Fruit fly (Drosophila melanogaster): ENCODE data around the gene CG33223.

DNA sequence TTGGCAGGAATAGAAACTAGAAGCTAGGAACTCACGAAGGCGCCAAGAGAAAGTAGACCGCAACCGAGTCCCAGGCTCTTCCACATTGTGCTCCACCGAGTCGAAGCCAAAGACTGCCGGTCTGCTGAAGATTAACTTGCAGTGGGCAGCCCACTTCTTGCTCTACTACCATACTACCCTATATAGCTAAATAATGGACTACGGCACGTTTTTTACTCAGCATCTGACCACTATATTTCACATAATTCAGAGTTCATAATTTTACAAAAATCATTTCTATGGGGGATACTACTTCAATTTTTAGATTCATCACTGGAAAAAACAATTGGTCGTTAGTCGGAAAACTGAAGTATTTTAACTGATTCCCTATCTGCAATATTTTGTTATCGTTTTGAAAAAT, 50.0 kb downstream of the CG33223 start, which contains the start of gene CG32712:
- TF ChIP-seq CG8478 (optimal IDR thresholded peaks at IDR 0.05) (no peak), psq (optimal IDR thresholded peaks at IDR 0.05) (no peak), EcR (GFP tag; optimal IDR thresholded peaks at IDR 0.05) (no peak), Dll (optimal IDR thresholded peaks at IDR 0.05) (no peak), usp (GFP tag; optimal IDR thresholded peaks at IDR 0.05) (no peak), pan (optimal IDR thresholded peaks at IDR 0.05) (no peak)
